Worm (Caenorhabditis elegans): ENCODE measurements around the gene mps-4.

mps-4 gene

ce11 chrIII:8227511-8227910 lies 44.1 kb downstream of the mps-4 start, which contains the start of gene fbxl-1 (continued):
- peak in 1 of 2 experiments; percentile 43 for TF ChIP-seq let-607 (tag; optimal IDR thresholded peaks at IDR 0.05)
- peak; percentile 37 for TF ChIP-seq gei-17 (GFP tag; optimal IDR thresholded peaks at IDR 0.05)
- TF ChIP-seq madf-6 (GFP tag; IDR thresholded peaks at IDR 0.05) = peak; percentile 27; the same call in 1 of the 2 replicates
- TF ChIP-seq D2030.7 (GFP tag; IDR thresholded peaks at IDR 0.05) = no peak
- TF ChIP-seq ztf-25 (GFP tag; IDR thresholded peaks at IDR 0.05) = no peak
- no peak for TF ChIP-seq B0035.1 (tag; optimal IDR thresholded peaks at IDR 0.05)
- peak; percentile 35; the same call in 1 of the 2 replicates for TF ChIP-seq egrh-3 (GFP tag; IDR thresholded peaks at IDR 0.05)
- TF ChIP-seq dox-1 (GFP tag; IDR thresholded peaks at IDR 0.05) = peak; percentile 83
- TF ChIP-seq ztf-26 (tag; optimal IDR thresholded peaks at IDR 0.05) = peak; percentile 34
- no peak for TF ChIP-seq Y79H2A.3 (GFP tag; conservative IDR thresholded peaks at IDR 0.05)
- TF ChIP-seq nhr-27 (tag; optimal IDR thresholded peaks at IDR 0.05) = no peak
- TF ChIP-seq athp-1 (tag; optimal IDR thresholded peaks at IDR 0.05) = peak; percentile 65
- TF ChIP-seq tlf-1 (GFP tag; optimal IDR thresholded peaks at IDR 0.05) = peak; percentile 25
- TF ChIP-seq lin-40 (tag; optimal IDR thresholded peaks at IDR 0.05) = peak; percentile 63
- TF ChIP-seq nhr-179 (tag; optimal IDR thresholded peaks at IDR 0.05) = no peak
- peak; percentile 16 for TF ChIP-seq atf-7 (tag; optimal IDR thresholded peaks at IDR 0.05)
- TF ChIP-seq attf-3 (GFP tag; conservative IDR thresholded peaks at IDR 0.05) = peak; percentile 76
- peak; percentile 42; the same call in 1 of the 2 replicates for TF ChIP-seq rcor-1 (GFP tag; IDR thresholded peaks at IDR 0.05)
- TF ChIP-seq F52B5.7 (tag; optimal IDR thresholded peaks at IDR 0.05) = no peak
- no peak for TF ChIP-seq unc-62 (GFP tag; optimal IDR thresholded peaks at IDR 0.05)
- no peak for TF ChIP-seq lin-35 (GFP tag; optimal IDR thresholded peaks at IDR 0.05)
- TF ChIP-seq somi-1 (GFP tag; optimal IDR thresholded peaks at IDR 0.05) = peak; percentile 63
- TF ChIP-seq C17E4.6 (GFP tag; IDR thresholded peaks at IDR 0.05) = no peak
- peak; percentile 90 for TF ChIP-seq madf-10 (tag; optimal IDR thresholded peaks at IDR 0.05)
- TF ChIP-seq ceh-91 (GFP tag; IDR thresholded peaks at IDR 0.05) = 0 out of 2 replicates have a peak, but pooled peaks have one; percentile 30
- no peak for TF ChIP-seq hsf-1 (GFP tag; IDR thresholded peaks at IDR 0.05)
- no peak for TF ChIP-seq ztf-28 (GFP tag; IDR thresholded peaks at IDR 0.05)
- no peak for TF ChIP-seq xnd-1 (tag; optimal IDR thresholded peaks at IDR 0.05)
- no peak for TF ChIP-seq snpc-4 (GFP tag; optimal IDR thresholded peaks at IDR 0.05)
- peak; percentile 19 to 56 (median 26) for TF ChIP-seq snpc-4 (tag; optimal IDR thresholded peaks at IDR 0.05)
- TF ChIP-seq ZK185.1 (tag; optimal IDR thresholded peaks at IDR 0.05; ENCODE audit: poor library complexity, severe bottlenecking) = peak; percentile 41
- TF ChIP-seq snpc-1.3 (tag; optimal IDR thresholded peaks at IDR 0.05; ENCODE audit: insufficient read depth) = no peak
- no peak for TF ChIP-seq snpc-1.1 (tag; optimal IDR thresholded peaks at IDR 0.05; ENCODE audit: insufficient read depth)
- TF ChIP-seq chd-7 (tag; optimal IDR thresholded peaks at IDR 0.05) = peak; percentile 79
- TF ChIP-seq nhr-80 (tag; optimal IDR thresholded peaks at IDR 0.05) = peak; percentile 85
- TF ChIP-seq T07F8.4 (tag; optimal IDR thresholded peaks at IDR 0.05) = no peak
- peak; percentile 86 for TF ChIP-seq K12H6.12 (tag; optimal IDR thresholded peaks at IDR 0.05)
- no peak for TF ChIP-seq hrde-1 (tag; optimal IDR thresholded peaks at IDR 0.05; ENCODE audit: borderline replicate concordance)
- TF ChIP-seq F57A8.1 (GFP tag; optimal IDR thresholded peaks at IDR 0.05) = no peak
- peak; percentile 61 for TF ChIP-seq ceh-27 (GFP tag; optimal IDR thresholded peaks at IDR 0.05)
- no peak for TF ChIP-seq hlh-12 (tag; optimal IDR thresholded peaks at IDR 0.05)
- no peak for TF ChIP-seq unc-130 (GFP tag; optimal IDR thresholded peaks at IDR 0.05)
- TF ChIP-seq B0019.2 (GFP tag; conservative IDR thresholded peaks at IDR 0.05) = no peak
- peak; percentile 30 for TF ChIP-seq repo-1 (tag; optimal IDR thresholded peaks at IDR 0.05)
- TF ChIP-seq bed-1 (GFP tag; IDR thresholded peaks at IDR 0.05) = no peak
- peak; percentile 77; the same call in 1 of the 2 replicates for TF ChIP-seq K11D2.4 (GFP tag; IDR thresholded peaks at IDR 0.05)
- TF ChIP-seq lsy-27 (tag; optimal IDR thresholded peaks at IDR 0.05; ENCODE audit: borderline replicate concordance, insufficient read depth) = no peak
- peak; percentile 79; the same call in 1 of the 2 replicates for TF ChIP-seq nfyb-1 (GFP tag; IDR thresholded peaks at IDR 0.05)
